Fruit fly (Drosophila melanogaster) whole organism, embryonic: ENCODE measurements around the gene Rab21.

Source experiments
- Abd-B ChIP-seq: fragments of 200-800 bp; sonication (Bioruptor generic); optimal IDR thresholded peaks from 2 replicates; lab custom pipeline; 2018; ENCODE audit warnings: missing biosample characterization, mild to moderate bottlenecking, missing genetic modification characterization, moderate library complexity
- Bgb ChIP-seq: fragments of 200-800 bp; sonication (Bioruptor generic); IDR thresholded peaks from 2 replicates; pipeline ENCODE4 v1.3.6; 2022; ENCODE audit warnings: missing biosample characterization, missing genetic modification characterization; ENCODE audit not compliant: partially characterized antibody
- Blimp-1 ChIP-seq: fragments of 200-800 bp; sonication (Bioruptor generic); optimal IDR thresholded peaks from 3 replicates; lab custom pipeline; 2018; ENCODE audit warnings: missing biosample characterization, missing genetic modification characterization, mild to moderate bottlenecking, moderate library complexity, missing genetic modification reagents
- CG10267 ChIP-seq: fragments of 200-800 bp; sonication (Bioruptor generic); optimal IDR thresholded peaks from 2 replicates; lab custom pipeline; 2018; ENCODE audit warnings: missing biosample characterization, mild to moderate bottlenecking, missing genetic modification characterization, moderate library complexity
- CG1233 ChIP-seq: fragments of 200-800 bp; sonication (Bioruptor generic); optimal IDR thresholded peaks from 4 replicates; lab custom pipeline; 2018; ENCODE audit warnings: missing biosample characterization, mild to moderate bottlenecking, missing genetic modification characterization
- CG12391 ChIP-seq: fragments of 200-800 bp; sonication (Bioruptor generic); optimal IDR thresholded peaks from 3 replicates; lab custom pipeline; 2018; ENCODE audit warnings: missing biosample characterization, mild to moderate bottlenecking, missing genetic modification characterization, moderate library complexity
- CG13287 ChIP-seq: fragments of 200-800 bp; sonication (Bioruptor generic); IDR thresholded peaks from 2 replicates; pipeline ENCODE4 v1.3.6; 2022; ENCODE audit warnings: missing biosample characterization, missing genetic modification characterization; ENCODE audit not compliant: partially characterized antibody
- CG13624 ChIP-seq: fragments of 200-800 bp; sonication (Bioruptor generic); optimal IDR thresholded peaks from 2 replicates; lab custom pipeline; 2016; ENCODE audit warnings: missing biosample characterization, missing genetic modification characterization
- CG14441 ChIP-seq: fragments of 200-800 bp; sonication (Bioruptor generic); IDR thresholded peaks from 2 replicates; pipeline ENCODE4 v1.3.6; 2022; ENCODE audit warnings: missing biosample characterization, missing genetic modification characterization
- CG2120 ChIP-seq: fragments of 200-800 bp; sonication (Bioruptor generic); optimal IDR thresholded peaks from 3 replicates; lab custom pipeline; 2016; ENCODE audit warnings: missing biosample characterization, missing genetic modification characterization
- CG30403 ChIP-seq: fragments of 200-800 bp; sonication (Bioruptor generic); optimal IDR thresholded peaks from 3 replicates; lab custom pipeline; 2016; ENCODE audit warnings: missing biosample characterization, missing genetic modification characterization
- CG3726 ChIP-seq: fragments of 200-800 bp; sonication (Bioruptor generic); IDR thresholded peaks from 3 replicates; pipeline ENCODE4, ENCODE4 v1.3.6; 2022; ENCODE audit warnings: missing biosample characterization, missing genetic modification characterization
- CG4404 ChIP-seq: fragments of 200-800 bp; sonication (Bioruptor generic); IDR thresholded peaks from 2 replicates; pipeline ENCODE4 v1.3.6; 2022; ENCODE audit warnings: missing biosample characterization, missing genetic modification characterization
- CG4854 ChIP-seq: fragments of 200-800 bp; sonication (Bioruptor generic); optimal IDR thresholded peaks from 2 replicates; lab custom pipeline; 2016; ENCODE audit warnings: missing biosample characterization, missing genetic modification characterization, inconsistent platforms
- CG9437 ChIP-seq: fragments of 200-800 bp; sonication (Bioruptor generic); optimal IDR thresholded peaks from 2 replicates; lab custom pipeline; 2018; ENCODE audit warnings: missing biosample characterization, mild to moderate bottlenecking, missing genetic modification characterization
- CG9932 ChIP-seq: fragments of 200-800 bp; sonication (Bioruptor generic); IDR thresholded peaks from 2 replicates; pipeline ENCODE4 v1.3.6; 2022; ENCODE audit warnings: missing biosample characterization, missing genetic modification characterization
- D19B ChIP-seq: fragments of 200-800 bp; sonication (Bioruptor generic); optimal IDR thresholded peaks from 2 replicates; lab custom pipeline; 2017; ENCODE audit warnings: missing biosample characterization, mild to moderate bottlenecking, missing genetic modification characterization
- Dbx ChIP-seq: fragments of 200-800 bp; sonication (Bioruptor generic); IDR thresholded peaks from 3 replicates; pipeline ENCODE4 v1.3.6; 2022; ENCODE audit warnings: missing biosample characterization, missing genetic modification characterization
- Dip2 ChIP-seq: fragments of 200-800 bp; sonication (Bioruptor generic); IDR thresholded peaks from 2 replicates; pipeline ENCODE4 v1.3.6; 2022; ENCODE audit warnings: missing biosample characterization, missing genetic modification characterization
- Dip3 ChIP-seq: fragments of 200-800 bp; sonication (Bioruptor generic); optimal IDR thresholded peaks from 3 replicates; lab custom pipeline; 2016; ENCODE audit warnings: missing biosample characterization, missing genetic modification characterization
- E2f2 ChIP-seq: fragments of 200-800 bp; sonication (Bioruptor generic); IDR thresholded peaks from 2 replicates; pipeline ENCODE4 v1.3.6; 2022; ENCODE audit warnings: missing biosample characterization, missing genetic modification characterization
- Ets97D ChIP-seq: fragments of 200-800 bp; sonication (Bioruptor generic); optimal IDR thresholded peaks from 3 replicates; lab custom pipeline; 2016; ENCODE audit warnings: missing biosample characterization, missing genetic modification characterization
- HLH54F ChIP-seq: fragments of 200-800 bp; sonication (Bioruptor generic); optimal IDR thresholded peaks from 3 replicates; lab custom pipeline; 2016; ENCODE audit warnings: missing biosample characterization, missing genetic modification characterization
- Hey ChIP-seq: fragments of 200-800 bp; sonication (Bioruptor generic); optimal IDR thresholded peaks from 3 replicates; lab custom pipeline; 2018; ENCODE audit warnings: missing biosample characterization, mild to moderate bottlenecking, missing genetic modification characterization
- Ptx1 ChIP-seq: fragments of 200-800 bp; sonication (Bioruptor generic); IDR thresholded peaks from 2 replicates; pipeline ENCODE4 v1.3.6; 2022; ENCODE audit warnings: missing biosample characterization, missing genetic modification characterization
- Rx ChIP-seq: fragments of 200-800 bp; sonication (Bioruptor generic); IDR thresholded peaks from 2 replicates; pipeline ENCODE4 v1.3.6; 2022; ENCODE audit warnings: missing biosample characterization, missing genetic modification characterization
- Six4 ChIP-seq: fragments of 200-800 bp; sonication (Bioruptor generic); optimal IDR thresholded peaks from 2 replicates; lab custom pipeline; 2016; ENCODE audit warnings: missing biosample characterization, missing genetic modification characterization
- Sry-δ ChIP-seq: fragments of 200-800 bp; sonication (Bioruptor generic); optimal IDR thresholded peaks from 2 replicates; lab custom pipeline; 2016; ENCODE audit warnings: missing biosample characterization, missing genetic modification characterization
- Vsx1 ChIP-seq: fragments of 200-800 bp; sonication (Bioruptor generic); optimal IDR thresholded peaks from 2 replicates; lab custom pipeline; 2017; ENCODE audit warnings: missing biosample characterization, mild to moderate bottlenecking, missing genetic modification characterization, missing genetic modification reagents
- bcd ChIP-seq: fragments of 200-800 bp; sonication (Bioruptor generic); optimal IDR thresholded peaks from 2 replicates; lab custom pipeline; 2017; ENCODE audit warnings: missing biosample characterization, mild to moderate bottlenecking, missing genetic modification characterization
- bsh ChIP-seq, 2 experiments: fragments of 200-800 bp; sonication (Bioruptor generic); optimal IDR thresholded peaks; 2 replicates each; lab custom pipeline; 2017 to 2018; ENCODE audit warnings: mild to moderate bottlenecking in 2 of 2, missing biosample characterization in 2 of 2, missing genetic modification characterization in 2 of 2, moderate library complexity in 1 of 2
- chif ChIP-seq, 2 experiments: fragments of 200-800 bp; sonication (Bioruptor generic); optimal IDR thresholded peaks; 3 replicates each; lab custom pipeline; 2016; ENCODE audit warnings: missing biosample characterization in 2 of 2, missing genetic modification characterization in 2 of 2
- esg ChIP-seq: fragments of 200-800 bp; sonication (Bioruptor generic); conservative IDR thresholded peaks from 2 replicates; pipeline ENCODE4 v1.3.6; 2022; ENCODE audit warnings: missing biosample characterization, missing genetic modification characterization
- ind ChIP-seq: fragments of 200-800 bp; sonication (Bioruptor generic); optimal IDR thresholded peaks from 3 replicates; lab custom pipeline; 2016; ENCODE audit warnings: missing biosample characterization, missing genetic modification characterization
- insv ChIP-seq, 2 experiments: fragments of 200-800 bp; sonication (Bioruptor generic); optimal IDR thresholded peaks; 3 replicates each; lab custom pipeline; 2016 to 2018; ENCODE audit warnings: missing biosample characterization in 2 of 2, missing genetic modification characterization in 2 of 2
- jing ChIP-seq: fragments of 200-800 bp; sonication (Bioruptor generic); optimal IDR thresholded peaks from 2 replicates; lab custom pipeline; 2018; ENCODE audit warnings: missing biosample characterization, mild to moderate bottlenecking, missing genetic modification characterization
- lab ChIP-seq: fragments of 200-800 bp; sonication (Bioruptor generic); optimal IDR thresholded peaks from 3 replicates; lab custom pipeline; 2017; ENCODE audit warnings: missing biosample characterization, missing genetic modification characterization, mild to moderate bottlenecking, moderate library complexity, missing genetic modification reagents
- lmd ChIP-seq: fragments of 200-800 bp; sonication (Bioruptor generic); IDR thresholded peaks from 2 replicates; pipeline ENCODE4 v1.3.6; 2022; ENCODE audit warnings: missing biosample characterization, missing genetic modification characterization
- nmo ChIP-seq: fragments of 200-800 bp; sonication (Bioruptor generic); optimal IDR thresholded peaks from 2 replicates; lab custom pipeline; 2018; ENCODE audit warnings: missing biosample characterization, mild to moderate bottlenecking, missing genetic modification characterization, moderate library complexity
- pnt ChIP-seq: fragments of 200-800 bp; sonication (Bioruptor generic); optimal IDR thresholded peaks from 3 replicates; lab custom pipeline; 2016; ENCODE audit warnings: missing biosample characterization, missing genetic modification characterization
- psq ChIP-seq: fragments of 200-800 bp; sonication (Bioruptor generic); optimal IDR thresholded peaks from 2 replicates; lab custom pipeline; 2017; ENCODE audit warnings: missing biosample characterization, missing genetic modification characterization
- run ChIP-seq: fragments of 200-800 bp; sonication (Bioruptor generic); optimal IDR thresholded peaks from 3 replicates; lab custom pipeline; 2018; ENCODE audit warnings: missing biosample characterization, mild to moderate bottlenecking, missing genetic modification characterization
- sens ChIP-seq: fragments of 200-800 bp; sonication (Bioruptor generic); peaks from one replicate; lab custom pipeline; 2016; ENCODE audit warnings: missing biosample characterization, missing genetic modification characterization
- so ChIP-seq: fragments of 200-800 bp; sonication (Bioruptor generic); IDR thresholded peaks from 3 replicates; pipeline ENCODE4 v1.3.6; 2022; ENCODE audit warnings: missing biosample characterization, missing genetic modification characterization
- sr ChIP-seq: fragments of 200-800 bp; sonication (Bioruptor generic); IDR thresholded peaks from 3 replicates; pipeline ENCODE4 v1.3.6; 2022; ENCODE audit warnings: missing biosample characterization, missing genetic modification characterization
- stc ChIP-seq: fragments of 200-800 bp; sonication (Bioruptor generic); IDR thresholded peaks from 2 replicates; pipeline ENCODE4 v1.3.6; 2022; ENCODE audit warnings: missing biosample characterization, missing genetic modification characterization
- vnd ChIP-seq: fragments of 200-800 bp; sonication (Bioruptor generic); IDR thresholded peaks from 3 replicates; pipeline ENCODE4 v1.3.6; 2022; ENCODE audit warnings: missing biosample characterization, missing genetic modification characterization; ENCODE audit not compliant: partially characterized antibody
- vvl ChIP-seq: fragments of 200-800 bp; sonication (Bioruptor generic); IDR thresholded peaks from 2 replicates; pipeline ENCODE4 v1.3.6; 2022; ENCODE audit warnings: missing biosample characterization, missing genetic modification characterization
- zfh2 ChIP-seq: fragments of 200-800 bp; sonication (Bioruptor generic); optimal IDR thresholded peaks from 2 replicates; lab custom pipeline; 2016; ENCODE audit warnings: missing biosample characterization, missing genetic modification characterization

Rab21 gene

DNA sequence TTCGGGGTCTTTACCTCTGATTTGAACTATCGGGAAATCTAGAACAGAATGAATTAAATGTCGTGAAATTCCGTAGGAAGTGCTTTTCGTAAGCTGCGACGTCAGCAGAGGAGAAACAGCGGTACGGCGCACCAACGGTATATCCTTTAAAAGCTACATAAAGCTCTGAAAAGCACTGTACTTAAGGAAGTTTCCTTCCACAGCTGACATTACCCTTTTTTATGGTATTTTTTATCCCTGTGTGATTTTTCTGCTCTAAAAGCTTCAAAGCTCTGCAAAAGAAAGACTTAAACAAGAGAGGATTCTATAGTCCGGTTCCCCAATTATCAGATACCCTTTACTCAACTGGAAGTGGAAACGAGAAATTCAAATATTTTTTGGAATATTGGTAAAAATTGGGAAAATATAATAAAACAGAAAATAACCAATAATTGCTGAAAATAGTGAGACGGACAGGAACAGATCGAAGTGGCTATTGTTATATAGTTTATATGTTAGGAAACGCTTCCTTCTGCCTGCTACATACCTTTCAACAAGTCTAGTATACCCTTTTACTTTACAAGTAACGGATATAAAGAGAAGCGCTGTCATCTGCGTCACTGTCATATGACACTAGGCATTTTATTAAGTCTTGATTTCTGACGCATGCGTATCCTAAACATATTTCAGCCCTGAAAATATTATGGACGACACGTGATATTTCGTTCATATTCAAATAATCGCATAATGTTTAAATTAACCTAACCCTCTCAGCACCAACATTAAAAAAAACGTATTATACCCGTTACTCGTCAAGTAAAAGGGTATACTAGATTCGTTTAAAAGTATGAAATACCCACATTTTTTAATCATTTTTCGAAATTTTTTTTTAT, 8.4 kb downstream of the Rab21 start, which contains the start of the genes stnA and stnB (continued):
- peak; percentile 9; the same call in 1 of the 2 replicates for TF ChIP-seq lmd
- no peak for TF ChIP-seq Six4 (GFP tag; lab: Kevin White, UChicago)
- TF ChIP-seq CG13624 (GFP tag; lab: Kevin White, UChicago): peak; percentile 0
- no peak for TF ChIP-seq so
- peak; percentile 21 for TF ChIP-seq nmo (GFP tag; lab: Kevin White, UChicago)
- peak; percentile 56 for TF ChIP-seq D19B (GFP tag; lab: Kevin White, UChicago)
- no peak for TF ChIP-seq insv (GFP tag; optimal IDR thresholded peaks at IDR 0.05; lab: Kevin White, UChicago)
- peak; percentile 27 for TF ChIP-seq Dip3 (GFP tag; lab: Kevin White, UChicago)
- peak; percentile 7 for TF ChIP-seq Blimp-1 (GFP tag; lab: Kevin White, UChicago)
- TF ChIP-seq bcd (GFP tag; lab: Kevin White, UChicago): peak; percentile 13
- TF ChIP-seq CG10267: peak; percentile 3
- TF ChIP-seq Abd-B (GFP tag; lab: Kevin White, UChicago): no peak
- TF ChIP-seq Rx: no peak
- no peak for TF ChIP-seq Dip2
- TF ChIP-seq bsh (GFP tag; optimal IDR thresholded peaks at IDR 0.05; lab: Kevin White, UChicago): peak in 1 of 2 experiments; percentile 18
- TF ChIP-seq CG9437 (GFP tag; lab: Kevin White, UChicago): no peak
- TF ChIP-seq Bgb (GFP tag; lab: Robert Waterston, UW): no peak
- peak; percentile 51 for TF ChIP-seq CG2120 (GFP tag; lab: Kevin White, UChicago)
- TF ChIP-seq psq (GFP tag; lab: Kevin White, UChicago): no peak
- TF ChIP-seq run (tag; lab: Kevin White, UChicago): no peak
- no peak for TF ChIP-seq CG3726 (GFP tag; lab: Robert Waterston, UW)
- TF ChIP-seq esg (GFP tag; lab: Robert Waterston, UW): peak; percentile 31; the same call in 1 of the 2 replicates
- peak; percentile 57 for TF ChIP-seq lab
- TF ChIP-seq Vsx1 (GFP tag; lab: Kevin White, UChicago): no peak
- no peak for TF ChIP-seq CG14441 (GFP tag; lab: Robert Waterston, UW)
- no peak for TF ChIP-seq Hey
- TF ChIP-seq E2f2 (GFP tag; lab: Robert Waterston, UW): 0 out of 2 replicates have a peak, but pooled peaks have one; percentile 8
- TF ChIP-seq zfh2 (GFP tag; lab: Kevin White, UChicago): no peak
- TF ChIP-seq vvl: 0 out of 2 replicates have a peak, but pooled peaks have one; percentile 29
- no peak for TF ChIP-seq vnd (GFP tag; lab: Robert Waterston, UW)
- TF ChIP-seq CG1233 (GFP tag; lab: Kevin White, UChicago): no peak
- peak; percentile 46 for TF ChIP-seq Ptx1 (GFP tag; lab: Robert Waterston, UW)
- TF ChIP-seq Dbx: 0 out of 3 replicates have a peak, but pooled peaks have one; percentile 17
- TF ChIP-seq jing (GFP tag; lab: Kevin White, UChicago): no peak
- no peak for TF ChIP-seq chif (GFP tag; optimal IDR thresholded peaks at IDR 0.05; lab: Kevin White, UChicago)
- no peak for TF ChIP-seq CG4404
- TF ChIP-seq HLH54F (GFP tag; lab: Kevin White, UChicago): peak; percentile 18
- TF ChIP-seq sr (GFP tag; lab: Robert Waterston, UW): no peak
- peak; percentile 2 for TF ChIP-seq pnt (GFP tag; lab: Kevin White, UChicago)
- peak; percentile 26 for TF ChIP-seq CG30403 (GFP tag; lab: Kevin White, UChicago)
- peak; percentile 39; the same call in 1 of the 2 replicates for TF ChIP-seq CG9932 (GFP tag; lab: Robert Waterston, UW)
- TF ChIP-seq sens (GFP tag; lab: Kevin White, UChicago): peak; percentile 74
- peak; percentile 4 for TF ChIP-seq ind (GFP tag; lab: Kevin White, UChicago)
- peak; percentile 27 for TF ChIP-seq CG12391 (tag; lab: Kevin White, UChicago)
- no peak for TF ChIP-seq Ets97D (GFP tag; lab: Kevin White, UChicago)
- no peak for TF ChIP-seq CG13287 (GFP tag; lab: Robert Waterston, UW)
- TF ChIP-seq CG4854 (GFP tag; lab: Kevin White, UChicago): no peak
- TF ChIP-seq stc: no peak
- no peak for TF ChIP-seq Sry-δ (GFP tag; lab: Kevin White, UChicago)
